Fruit fly (Drosophila melanogaster): ENCODE results near the gene CG11983.

Gene CG11983

DNA sequence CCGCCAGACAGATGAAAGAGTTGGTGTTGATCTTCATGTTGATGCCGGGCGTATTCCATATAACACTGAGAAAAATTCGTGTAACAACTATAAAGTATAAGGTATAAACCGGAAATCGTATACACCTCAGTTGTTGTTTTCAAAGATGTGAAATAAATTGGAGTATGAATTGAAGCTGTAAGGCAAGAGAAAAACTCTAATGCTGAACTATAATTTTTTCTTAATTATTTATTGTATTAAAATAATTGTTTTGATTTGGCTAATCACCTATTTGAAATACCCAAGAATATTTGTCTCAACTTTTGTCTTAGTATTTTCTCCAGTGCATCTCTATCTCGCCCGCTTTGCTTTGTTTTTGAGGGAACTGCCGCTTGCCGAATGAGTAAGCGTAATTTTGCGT is 47.8 kb upstream of the CG11983 start:
- TF ChIP-seq NfI (GFP tag; optimal IDR thresholded peaks at IDR 0.05) (peak; percentile 39), CG7357 (GFP tag; IDR thresholded peaks at IDR 0.05) (0 out of 3 replicates have a peak, but pooled peaks have one; percentile 12), CG9797 (GFP tag; optimal IDR thresholded peaks at IDR 0.05) (no peak), Hand (GFP tag; optimal IDR thresholded peaks at IDR 0.05) (no peak), Trl (optimal IDR thresholded peaks at IDR 0.05) (no peak), Trl (GFP tag; optimal IDR thresholded peaks at IDR 0.05) (no peak), chif (GFP tag; optimal IDR thresholded peaks at IDR 0.05) (no peak), zfh2 (GFP tag; optimal IDR thresholded peaks at IDR 0.05) (no peak), Doc3 (GFP tag; IDR thresholded peaks at IDR 0.05; ENCODE audit: partially characterized antibody) (no peak), disco-r (GFP tag; optimal IDR thresholded peaks at IDR 0.05) (no peak), hkb (optimal IDR thresholded peaks at IDR 0.05) (no peak), hkb (GFP tag; IDR thresholded peaks at IDR 0.05) (peak; percentile 58), abd-A (tag; optimal IDR thresholded peaks at IDR 0.05) (no peak), odd (GFP tag; optimal IDR thresholded peaks at IDR 0.05) (peak; percentile 6), ac (GFP tag; optimal IDR thresholded peaks at IDR 0.05) (no peak), CG34422 (GFP tag; IDR thresholded peaks at IDR 0.05) (no peak), CG9876 (GFP tag; optimal IDR thresholded peaks at IDR 0.05) (no peak), Ada2b (GFP tag; IDR thresholded peaks at IDR 0.05) (peak; percentile 40; the same call in 1 of the 2 replicates), CG5180 (GFP tag; optimal IDR thresholded peaks at IDR 0.05) (peak; percentile 57), CG11085 (GFP tag; IDR thresholded peaks at IDR 0.05) (no peak), Atf3 (GFP tag; optimal IDR thresholded peaks at IDR 0.05) (no peak), aop (GFP tag; IDR thresholded peaks at IDR 0.05) (no peak), gcm (GFP tag; optimal IDR thresholded peaks at IDR 0.05) (peak; percentile 35), Meics (GFP tag; optimal IDR thresholded peaks at IDR 0.05) (peak; percentile 41), CG15601 (tag; optimal IDR thresholded peaks at IDR 0.05) (peak; percentile 36), CG10321 (GFP tag; IDR thresholded peaks at IDR 0.05) (no peak), dysf (GFP tag; IDR thresholded peaks at IDR 0.05) (peak; percentile 72), CG7963 (GFP tag; IDR thresholded peaks at IDR 0.05; ENCODE audit: partially characterized antibody) (no peak), pan (optimal IDR thresholded peaks at IDR 0.05) (no peak), pan (GFP tag; optimal IDR thresholded peaks at IDR 0.05 in 1 of 2, IDR thresholded peaks at IDR 0.05 in 1 of 2) (peak in 1 of 2 experiments; percentile 44), CG6689 (GFP tag; IDR thresholded peaks at IDR 0.05) (peak; percentile 33), jing (GFP tag; optimal IDR thresholded peaks at IDR 0.05) (no peak), Atf-2 (GFP tag; optimal IDR thresholded peaks at IDR 0.05) (no peak), CG1603 (tag; optimal IDR thresholded peaks at IDR 0.05) (no peak), CG18619 (GFP tag; optimal IDR thresholded peaks at IDR 0.05) (peak; percentile 32), CG10654 (GFP tag; optimal IDR thresholded peaks at IDR 0.05) (peak; percentile 38), CG10431 (GFP tag; optimal IDR thresholded peaks at IDR 0.05) (no peak), MESR4 (GFP tag; optimal IDR thresholded peaks at IDR 0.05) (no peak), Drgx (GFP tag; IDR thresholded peaks at IDR 0.05) (0 out of 2 replicates have a peak, but pooled peaks have one; percentile 9), CG2889 (GFP tag; IDR thresholded peaks at IDR 0.05) (0 out of 3 replicates have a peak, but pooled peaks have one; percentile 21), slp2 (GFP tag; optimal IDR thresholded peaks at IDR 0.05) (no peak), dimm (GFP tag; IDR thresholded peaks at IDR 0.05) (no peak), Mes4 (GFP tag; optimal IDR thresholded peaks at IDR 0.05) (no peak), jigr1 (GFP tag; IDR thresholded peaks at IDR 0.05) (no peak), tll (GFP tag; optimal IDR thresholded peaks at IDR 0.05) (no peak), CG17359 (tag; optimal IDR thresholded peaks at IDR 0.05) (peak; percentile 79), Oaz (GFP tag; IDR thresholded peaks at IDR 0.05) (no peak), ap (GFP tag; IDR thresholded peaks at IDR 0.05) (0 out of 2 replicates have a peak, but pooled peaks have one; percentile 10), ken (GFP tag; IDR thresholded peaks at IDR 0.05) (peak; percentile 48; the same call in 1 of the 3 replicates), rib (GFP tag; IDR thresholded peaks at IDR 0.05) (no peak), CG32767 (GFP tag; IDR thresholded peaks at IDR 0.05) (no peak), Myb (GFP tag; optimal IDR thresholded peaks at IDR 0.05) (no peak), cad (GFP tag; optimal IDR thresholded peaks at IDR 0.05) (no peak)

All from whole organism, embryonic.